Worm (Caenorhabditis elegans) whole organism, L1 larva: ENCODE data around the gene ZK686.2.

Experiments used
- C04F5.9 ChIP-seq: sonication (generic microtip); optimal IDR thresholded peaks from 2 replicates; lab custom pipeline; 2016; ENCODE audit warnings: missing genetic modification characterization, missing compliant biosample characterization
- C16A3.4 ChIP-seq: fragments of 150-350 bp; optimal IDR thresholded peaks from 2 replicates; lab custom pipeline; 2014; ENCODE audit warnings: missing biosample characterization, missing genetic modification characterization
- C34B4.2 ChIP-seq: sonication (generic microtip); optimal IDR thresholded peaks from 2 replicates; lab custom pipeline; 2017; ENCODE audit warnings: mild to moderate bottlenecking, missing genetic modification characterization, missing compliant biosample characterization
- blmp-1 ChIP-seq: fragments of 150-350 bp; optimal IDR thresholded peaks from 2 replicates; lab custom pipeline; 2014; ENCODE audit warnings: missing biosample characterization, missing genetic modification characterization
- ceh-63 ChIP-seq: fragments of 200-800 bp; sonication (Bioruptor generic); optimal IDR thresholded peaks from 2 replicates; lab custom pipeline; 2018; ENCODE audit warnings: mild to moderate bottlenecking, missing genetic modification characterization, missing compliant biosample characterization
- ceh-90 ChIP-seq: sonication (generic microtip); optimal IDR thresholded peaks from 2 replicates; lab custom pipeline; 2016; ENCODE audit warnings: missing genetic modification characterization, missing compliant biosample characterization
- ces-1 ChIP-seq: fragments of 150-350 bp; optimal IDR thresholded peaks from 2 replicates; lab custom pipeline; 2014; ENCODE audit warnings: missing biosample characterization, missing genetic modification reagents, missing genetic modification characterization
- dsc-1 ChIP-seq: sonication (generic microtip); optimal IDR thresholded peaks from 2 replicates; lab custom pipeline; 2016; ENCODE audit warnings: mild to moderate bottlenecking, missing genetic modification characterization, missing compliant biosample characterization
- efl-1 ChIP-seq, 4 experiments: fragments of 150-350 bp; optimal IDR thresholded peaks in 3 of 4; peaks in 1 of 4; 1 replicate in 1 of 4; 2 replicates in 3 of 4; lab custom pipeline; 2014; ENCODE audit warnings: missing biosample characterization in 2 of 4, missing genetic modification characterization in 2 of 4, missing genetic modification reagents in 2 of 4
- efl-3 ChIP-seq: fragments of 200-800 bp; sonication (Bioruptor generic); optimal IDR thresholded peaks from 2 replicates; lab custom pipeline; 2018; ENCODE audit warnings: mild to moderate bottlenecking, missing genetic modification characterization, missing compliant biosample characterization
- egl-13 ChIP-seq: sonication (generic microtip); optimal IDR thresholded peaks from 2 replicates; lab custom pipeline; 2016; ENCODE audit warnings: missing genotype, missing genetic modification reagents, missing genetic modification characterization, missing compliant biosample characterization
- elt-3 ChIP-seq, 6 experiments: fragments of 150-350 bp in 1 of 6; sonication (generic microtip); optimal IDR thresholded peaks; 2 replicates each; lab custom pipeline; 2017 to 2018; ENCODE audit warnings: missing biosample characterization in 6 of 6, missing genetic modification characterization in 6 of 6, inconsistent platforms in 1 of 6
- fkh-10 ChIP-seq: sonication (generic microtip); optimal IDR thresholded peaks from 2 replicates; lab custom pipeline; 2017; ENCODE audit warnings: missing biosample characterization, missing genetic modification reagents, missing genetic modification characterization
- fkh-4 ChIP-seq: sonication (generic microtip); optimal IDR thresholded peaks from 2 replicates; lab custom pipeline; 2016; ENCODE audit warnings: missing compliant biosample characterization, missing genetic modification characterization, borderline replicate concordance
- grh-1 ChIP-seq: fragments of 200-800 bp; sonication (Bioruptor generic); IDR thresholded peaks from 2 replicates; pipeline ENCODE4 v1.3.6; 2022; ENCODE audit warnings: missing genetic modification reagents, missing genetic modification characterization, missing compliant biosample characterization
- hlh-17 ChIP-seq: fragments of 200-800 bp; sonication (Bioruptor generic); optimal IDR thresholded peaks from 2 replicates; lab custom pipeline; 2018; ENCODE audit warnings: missing genetic modification characterization, mild to moderate bottlenecking, missing compliant biosample characterization, moderate library complexity, borderline replicate concordance
- irx-1 ChIP-seq: sonication (generic microtip); optimal IDR thresholded peaks from 2 replicates; lab custom pipeline; 2016; ENCODE audit warnings: missing genetic modification characterization, missing compliant biosample characterization
- lin-13 ChIP-seq: fragments of 150-350 bp; optimal IDR thresholded peaks from 2 replicates; lab custom pipeline; 2014; ENCODE audit warnings: missing biosample characterization, missing genetic modification reagents, missing genetic modification characterization
- lin-14 ChIP-seq: fragments of 200-800 bp; sonication (Bioruptor generic); optimal IDR thresholded peaks from 2 replicates; lab custom pipeline; 2018; ENCODE audit warnings: mild to moderate bottlenecking, missing genetic modification characterization, moderate library complexity, missing compliant biosample characterization
- lin-39 ChIP-seq: fragments of 150-350 bp; optimal IDR thresholded peaks from 2 replicates; lab custom pipeline; 2014; ENCODE audit warnings: missing biosample characterization, missing genetic modification reagents, missing genetic modification characterization
- lir-3 ChIP-seq: sonication (generic microtip); optimal IDR thresholded peaks from 2 replicates; lab custom pipeline; 2016; ENCODE audit warnings: mild to moderate bottlenecking, missing genetic modification characterization, moderate library complexity, missing compliant biosample characterization; ENCODE audit not compliant: poor library complexity
- lsy-2 ChIP-seq, 2 experiments: fragments of 150-350 bp; optimal IDR thresholded peaks; 2 replicates each; lab custom pipeline; 2014; ENCODE audit warnings: missing biosample characterization in 2 of 2, missing genetic modification characterization in 2 of 2
- mab-9 ChIP-seq: fragments of 200-800 bp; sonication (Bioruptor generic); IDR thresholded peaks from 2 replicates; pipeline ENCODE4 v1.3.6; 2022; ENCODE audit warnings: missing genetic modification reagents, missing genetic modification characterization, missing compliant biosample characterization
- mdl-1 ChIP-seq, 2 experiments: fragments of 150-350 bp; optimal IDR thresholded peaks; 2 replicates each; lab custom pipeline; 2014 to 2017; ENCODE audit warnings: missing biosample characterization in 2 of 2, missing genetic modification characterization in 2 of 2, inconsistent platforms in 1 of 2
- nhr-19 ChIP-seq: fragments of 200-800 bp; sonication (Bioruptor generic); conservative IDR thresholded peaks from 2 replicates; pipeline ENCODE4 v1.3.6; 2022; ENCODE audit warnings: missing genetic modification characterization, missing compliant biosample characterization
- nhr-20 ChIP-seq: sonication (generic microtip); optimal IDR thresholded peaks from 2 replicates; lab custom pipeline; 2016; ENCODE audit warnings: mild to moderate bottlenecking, missing genetic modification characterization, missing compliant biosample characterization
- nhr-28 ChIP-seq: fragments of 150-350 bp; optimal IDR thresholded peaks from 2 replicates; lab custom pipeline; 2014; ENCODE audit warnings: missing biosample characterization, missing genetic modification characterization
- nhr-71 ChIP-seq: sonication (generic microtip); optimal IDR thresholded peaks from 2 replicates; lab custom pipeline; 2016; ENCODE audit warnings: mild to moderate bottlenecking, missing genetic modification characterization, moderate library complexity, missing compliant biosample characterization
- nhr-77 ChIP-seq: fragments of 150-350 bp; optimal IDR thresholded peaks from 2 replicates; lab custom pipeline; 2014; ENCODE audit warnings: missing biosample characterization, missing genetic modification characterization
- nhr-84 ChIP-seq: sonication (generic microtip); optimal IDR thresholded peaks from 2 replicates; lab custom pipeline; 2017; ENCODE audit warnings: missing biosample characterization, missing genetic modification characterization
- nhr-85 ChIP-seq: sonication (generic microtip); peaks from one replicate; lab custom pipeline; 2016; ENCODE audit warnings: missing genetic modification characterization, inconsistent platforms, missing compliant biosample characterization
- nhr-90 ChIP-seq: sonication (generic microtip); optimal IDR thresholded peaks from 2 replicates; lab custom pipeline; 2016; ENCODE audit warnings: mild to moderate bottlenecking, missing genetic modification characterization, missing compliant biosample characterization; ENCODE audit not compliant: poor library complexity
- pax-3 ChIP-seq: fragments of 200-800 bp; sonication (Bioruptor generic); optimal IDR thresholded peaks from 2 replicates; lab custom pipeline; 2018; ENCODE audit warnings: mild to moderate bottlenecking, missing genetic modification characterization, moderate library complexity, missing compliant biosample characterization
- rnt-1 ChIP-seq: sonication (generic microtip); optimal IDR thresholded peaks from 2 replicates; lab custom pipeline; 2016; ENCODE audit warnings: mild to moderate bottlenecking, missing genetic modification characterization, moderate library complexity, missing compliant biosample characterization
- skn-1 ChIP-seq: fragments of 150-350 bp; optimal IDR thresholded peaks from 2 replicates; lab custom pipeline; 2014; ENCODE audit warnings: missing biosample characterization, missing genetic modification characterization
- snu-23 ChIP-seq: sonication (generic microtip); optimal IDR thresholded peaks from 2 replicates; lab custom pipeline; 2016; ENCODE audit warnings: missing genetic modification characterization, missing compliant biosample characterization
- sox-4 ChIP-seq: sonication (generic microtip); optimal IDR thresholded peaks from 2 replicates; lab custom pipeline; 2016; ENCODE audit warnings: missing genetic modification characterization, missing compliant biosample characterization
- tbx-2 ChIP-seq: sonication (generic microtip); optimal IDR thresholded peaks from 2 replicates; lab custom pipeline; 2016; ENCODE audit warnings: missing genetic modification characterization, missing compliant biosample characterization
- tlp-1 ChIP-seq: fragments of 150-350 bp; optimal IDR thresholded peaks from 2 replicates; lab custom pipeline; 2014; ENCODE audit warnings: missing biosample characterization, missing genetic modification characterization
- unc-130 ChIP-seq: fragments of 150-350 bp; optimal IDR thresholded peaks from 2 replicates; lab custom pipeline; 2017; ENCODE audit warnings: missing biosample characterization, missing genetic modification characterization, inconsistent platforms
- unc-62 ChIP-seq: fragments of 150-350 bp; optimal IDR thresholded peaks from 2 replicates; lab custom pipeline; 2014; ENCODE audit warnings: missing biosample characterization, missing genetic modification reagents, missing genetic modification characterization
- unc-86 ChIP-seq: sonication (generic microtip); optimal IDR thresholded peaks from 2 replicates; lab custom pipeline; 2016; ENCODE audit warnings: missing genetic modification characterization, missing compliant biosample characterization
- vab-15 ChIP-seq: sonication (generic microtip); optimal IDR thresholded peaks from 2 replicates; lab custom pipeline; 2017; ENCODE audit warnings: missing genotype, mild to moderate bottlenecking, missing genetic modification characterization, missing compliant biosample characterization
- zag-1 ChIP-seq: fragments of 150-350 bp; optimal IDR thresholded peaks from 2 replicates; lab custom pipeline; 2014; ENCODE audit warnings: missing biosample characterization, missing genetic modification characterization
- zip-4 ChIP-seq: fragments of 200-800 bp; sonication (Bioruptor generic); optimal IDR thresholded peaks from 2 replicates; lab custom pipeline; 2018; ENCODE audit warnings: mild to moderate bottlenecking, missing genetic modification characterization, moderate library complexity, missing compliant biosample characterization
- ztf-11 ChIP-seq, 2 experiments: sonication (generic microtip); optimal IDR thresholded peaks; 2 replicates each; lab custom pipeline; 2016 to 2017; ENCODE audit warnings: missing genetic modification characterization in 2 of 2, missing biosample characterization in 1 of 2, missing compliant biosample characterization in 1 of 2

The ZK686.2 gene

DNA sequence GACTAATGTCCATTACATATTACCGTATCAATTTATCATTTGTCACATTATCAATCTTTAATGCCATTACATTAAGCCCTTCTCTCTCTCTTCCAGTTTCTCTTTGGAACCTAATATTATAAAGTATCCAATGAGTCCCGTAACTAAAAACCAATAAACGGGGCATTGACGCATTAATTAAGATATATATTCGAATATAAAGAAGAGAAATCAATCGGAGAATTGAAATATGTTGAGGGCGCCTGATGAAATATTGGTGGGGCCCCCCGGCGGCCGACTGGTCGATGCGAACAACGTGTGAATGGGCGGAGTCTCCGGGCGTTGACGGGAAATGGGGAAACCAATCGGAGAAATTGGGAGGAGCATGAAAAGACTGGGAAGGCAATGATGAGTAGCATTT, 18.3 kb upstream of the ZK686.2 start:
- TF ChIP-seq nhr-85 (tag; lab: Kevin White, UChicago): peak; percentile 76
- peak; percentile 13 for TF ChIP-seq snu-23 (GFP tag; lab: Kevin White, UChicago)
- peak; percentile 52 to 61 for TF ChIP-seq lsy-2 (tag; optimal IDR thresholded peaks at IDR 0.05; lab: Kevin White, UChicago)
- TF ChIP-seq irx-1 (tag; lab: Kevin White, UChicago): peak; percentile 24
- TF ChIP-seq tbx-2 (tag; lab: Kevin White, UChicago): peak; percentile 29
- TF ChIP-seq efl-1 (optimal IDR thresholded peaks at IDR 0.05; lab: Kevin White, UChicago): no peak
- no peak for TF ChIP-seq efl-1 (GFP tag; optimal IDR thresholded peaks at IDR 0.05 in 1 of 2; lab: Kevin White, UChicago)
- TF ChIP-seq nhr-20: peak; percentile 8
- TF ChIP-seq C04F5.9: no peak
- peak; percentile 7 for TF ChIP-seq nhr-90
- peak in 1 of 2 experiments; percentile 54 for TF ChIP-seq ztf-11 (tag; optimal IDR thresholded peaks at IDR 0.05; lab: Kevin White, UChicago)
- peak; percentile 55 for TF ChIP-seq nhr-71 (tag; lab: Kevin White, UChicago)
- peak; percentile 40 for TF ChIP-seq vab-15 (tag; lab: Kevin White, UChicago)
- TF ChIP-seq pax-3 (tag; lab: Kevin White, UChicago): no peak
- TF ChIP-seq fkh-4 (tag; lab: Kevin White, UChicago): peak; percentile 47
- peak; percentile 67 for TF ChIP-seq rnt-1 (tag; lab: Kevin White, UChicago)
- TF ChIP-seq ceh-90 (tag; lab: Kevin White, UChicago): no peak
- peak; percentile 2 for TF ChIP-seq blmp-1 (tag; lab: Kevin White, UChicago)
- TF ChIP-seq dsc-1 (tag; lab: Kevin White, UChicago): peak; percentile 79
- TF ChIP-seq lin-14 (GFP tag; lab: Kevin White, UChicago): peak; percentile 44

DNA sequence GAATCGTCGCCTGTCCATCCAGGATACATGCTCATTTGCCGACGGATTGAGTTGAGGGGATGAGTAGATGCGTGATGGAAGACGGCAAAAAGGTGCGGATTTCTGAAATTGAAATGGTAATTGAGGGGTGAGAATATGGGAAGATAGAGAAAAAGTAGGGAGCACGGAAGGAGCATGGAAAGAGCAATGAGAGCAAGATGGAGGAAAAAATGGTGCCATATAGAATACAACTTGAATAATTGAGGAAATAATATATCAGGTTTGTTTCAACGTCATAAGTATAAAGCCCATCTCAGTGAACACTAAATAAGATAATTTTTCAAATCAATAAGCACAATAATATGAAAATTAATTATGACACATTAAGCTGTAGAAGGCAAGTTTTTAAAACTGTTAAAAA, 17.5 kb upstream of the ZK686.2 start, which contains the start of gene mab-5:
mab-5 (minus strand) TSS at position 101 of the 400 bp plus-strand sequence.
- no peak for TF ChIP-seq mdl-1 (tag; optimal IDR thresholded peaks at IDR 0.05; lab: Kevin White, UChicago)
- no peak for TF ChIP-seq snu-23 (GFP tag; lab: Kevin White, UChicago)
- no peak for TF ChIP-seq ces-1 (GFP tag; lab: Kevin White, UChicago)
- no peak for TF ChIP-seq egl-13
- no peak for TF ChIP-seq hlh-17
- no peak for TF ChIP-seq C16A3.4 (tag; lab: Kevin White, UChicago)
- TF ChIP-seq sox-4 (tag; lab: Kevin White, UChicago): no peak
- no peak for TF ChIP-seq zag-1 (tag; lab: Kevin White, UChicago)
- TF ChIP-seq elt-3 (tag; optimal IDR thresholded peaks at IDR 0.05; lab: Kevin White, UChicago): no peak
- TF ChIP-seq zip-4 (GFP tag; lab: Kevin White, UChicago): no peak
- no peak for TF ChIP-seq unc-86 (tag; lab: Kevin White, UChicago)
- no peak for TF ChIP-seq unc-130 (tag; lab: Kevin White, UChicago)
- TF ChIP-seq ceh-90 (tag; lab: Kevin White, UChicago): no peak
- TF ChIP-seq lir-3 (tag; lab: Kevin White, UChicago): no peak
- no peak for TF ChIP-seq unc-62 (GFP tag; lab: Kevin White, UChicago)
- TF ChIP-seq lin-39 (tag; lab: Kevin White, UChicago): no peak
- no peak for TF ChIP-seq fkh-10 (GFP tag; lab: Kevin White, UChicago)
- TF ChIP-seq nhr-19 (GFP tag; lab: Robert Waterston, UW): no peak
- no peak for TF ChIP-seq tlp-1
- no peak for TF ChIP-seq lsy-2 (tag; optimal IDR thresholded peaks at IDR 0.05; lab: Kevin White, UChicago)

DNA sequence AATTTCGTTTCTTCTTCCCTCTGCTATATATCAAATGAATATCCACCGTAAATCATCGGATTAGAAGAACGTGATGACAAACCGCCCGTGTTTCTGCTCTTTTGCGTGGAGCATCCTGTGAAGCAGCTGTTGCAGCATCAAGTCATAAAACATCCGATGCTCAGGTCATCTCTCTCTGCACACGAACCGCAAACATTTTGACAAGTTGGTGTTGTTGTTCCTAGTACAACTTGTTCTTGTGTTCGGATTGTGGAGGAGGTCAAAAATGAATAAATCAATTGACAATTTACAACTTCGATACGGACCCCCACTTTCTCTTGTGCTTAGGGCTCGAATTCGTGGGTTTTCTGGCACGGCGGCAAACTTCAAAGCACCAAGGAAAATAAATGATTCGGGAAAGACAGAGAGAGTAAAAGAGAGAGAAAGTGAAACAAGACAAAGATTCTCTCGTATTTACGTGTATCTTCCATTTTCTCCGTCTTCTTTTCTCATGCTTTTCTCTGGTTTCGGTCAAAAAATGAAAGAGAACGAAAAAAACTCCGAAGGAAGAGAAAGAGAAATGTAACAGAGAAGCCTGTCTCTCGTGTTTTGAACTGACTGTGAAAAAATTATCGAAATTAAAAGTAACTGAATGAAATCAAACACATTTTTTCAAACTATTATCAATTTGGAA, 14.8 kb upstream of the ZK686.2 start:
- TF ChIP-seq skn-1 (no peak), C34B4.2 (no peak), efl-3 (no peak), tbx-2 (tag; lab: Kevin White, UChicago) (peak; percentile 12), grh-1 (GFP tag; lab: Robert Waterston, UW) (no peak), mab-9 (no peak), lin-13 (GFP tag; lab: Kevin White, UChicago) (no peak), unc-130 (tag; lab: Kevin White, UChicago) (peak; percentile 10), nhr-28 (tag; lab: Kevin White, UChicago) (no peak), nhr-71 (tag; lab: Kevin White, UChicago) (peak; percentile 51), ceh-63 (GFP tag; lab: Kevin White, UChicago) (no peak), zip-4 (GFP tag; lab: Kevin White, UChicago) (no peak), nhr-85 (tag; lab: Kevin White, UChicago) (peak; percentile 67), blmp-1 (tag; lab: Kevin White, UChicago) (peak; percentile 57), lin-14 (GFP tag; lab: Kevin White, UChicago) (peak; percentile 39), lsy-2 (tag; optimal IDR thresholded peaks at IDR 0.05; lab: Kevin White, UChicago) (peak in 1 of 2 experiments; percentile 9), nhr-77 (tag; lab: Kevin White, UChicago) (no peak), nhr-84 (tag; lab: Kevin White, UChicago) (no peak), rnt-1 (tag; lab: Kevin White, UChicago) (peak; percentile 80), dsc-1 (tag; lab: Kevin White, UChicago) (peak; percentile 13)
